Worm (Caenorhabditis elegans): ENCODE measurements around the gene F58H1.8.

F58H1.8 gene

ce11 chrV:11976734-11977133 is 41.8 kb downstream of the F58H1.8 start:
- TF ChIP-seq unc-39 (tag; optimal IDR thresholded peaks at IDR 0.05) (no peak), bed-3 (GFP tag; optimal IDR thresholded peaks at IDR 0.05) (no peak), mep-1 (tag; optimal IDR thresholded peaks at IDR 0.05) (no peak), drap-1 (GFP tag; optimal IDR thresholded peaks at IDR 0.05) (no peak), unc-120 (tag; optimal IDR thresholded peaks at IDR 0.05; ENCODE audit: poor library complexity, severe bottlenecking) (no peak)

- TF ChIP-seq snpc-4 (tag; optimal IDR thresholded peaks at IDR 0.05) (no peak), nhr-28 (tag; optimal IDR thresholded peaks at IDR 0.05) (no peak), lin-32 (GFP tag; optimal IDR thresholded peaks at IDR 0.05) (no peak), lin-13 (tag; optimal IDR thresholded peaks at IDR 0.05) (no peak), tbx-8 (GFP tag; optimal IDR thresholded peaks at IDR 0.05) (no peak), ham-2 (GFP tag; optimal IDR thresholded peaks at IDR 0.05) (no peak), nhr-12 (tag; optimal IDR thresholded peaks at IDR 0.05) (no peak), mab-5 (tag; optimal IDR thresholded peaks at IDR 0.05) (no peak), pha-4 (tag; optimal IDR thresholded peaks at IDR 0.05) (no peak), ces-1 (GFP tag; optimal IDR thresholded peaks at IDR 0.05) (no peak), unc-39 (tag; optimal IDR thresholded peaks at IDR 0.05) (no peak), nhr-237 (tag; optimal IDR thresholded peaks at IDR 0.05) (no peak), M03D4.4 (tag; optimal IDR thresholded peaks at IDR 0.05) (no peak), sptf-1 (tag; optimal IDR thresholded peaks at IDR 0.05) (no peak), elt-3 (tag; optimal IDR thresholded peaks at IDR 0.05) (no peak), unc-62 (GFP tag; optimal IDR thresholded peaks at IDR 0.05) (no peak)
Observed at ce11 chrV:11978179-11978578, 43.2 kb downstream of the F58H1.8 start, which contains the start of gene mif-2. Gene mif-2, minus strand, starts transcription at chrV:11978459.

ce11 chrV:11979673-11980561 is 45.0 kb downstream of the F58H1.8 start, which contains the start of gene snr-4:
Gene snr-4, minus strand, starts transcription at chrV:11979723.
- TF ChIP-seq ham-2 (GFP tag; optimal IDR thresholded peaks at IDR 0.05) (peak; percentile 76), drap-1 (GFP tag; optimal IDR thresholded peaks at IDR 0.05) (peak; percentile 82), mls-2 (tag; optimal IDR thresholded peaks at IDR 0.05) (peak; percentile 41), flh-1 (GFP tag; optimal IDR thresholded peaks at IDR 0.05) (no peak), mab-5 (tag; optimal IDR thresholded peaks at IDR 0.05) (no peak), ceh-83 (GFP tag; optimal IDR thresholded peaks at IDR 0.05) (peak; percentile 66), mep-1 (tag; optimal IDR thresholded peaks at IDR 0.05) (peak; percentile 81), nhr-28 (tag; optimal IDR thresholded peaks at IDR 0.05) (no peak), elt-3 (tag; optimal IDR thresholded peaks at IDR 0.05) (no peak), pha-4 (tag; optimal IDR thresholded peaks at IDR 0.05) (peak; percentile 92), nhr-12 (tag; optimal IDR thresholded peaks at IDR 0.05) (peak; percentile 44), unc-62 (GFP tag; optimal IDR thresholded peaks at IDR 0.05) (peak; percentile 25), M03D4.4 (tag; optimal IDR thresholded peaks at IDR 0.05) (peak; percentile 53), sem-2 (GFP tag; optimal IDR thresholded peaks at IDR 0.05) (peak; percentile 51), ceh-39 (tag; optimal IDR thresholded peaks at IDR 0.05) (peak; percentile 92), nhr-76 (tag; optimal IDR thresholded peaks at IDR 0.05) (no peak), zip-8 (tag; optimal IDR thresholded peaks at IDR 0.05) (no peak), ztf-11 (tag; optimal IDR thresholded peaks at IDR 0.05) (peak; percentile 54), tbx-8 (GFP tag; optimal IDR thresholded peaks at IDR 0.05) (peak; percentile 64), nhr-237 (tag; optimal IDR thresholded peaks at IDR 0.05) (peak; percentile 49), hlh-1 (tag; optimal IDR thresholded peaks at IDR 0.05) (peak; percentile 35), ces-1 (GFP tag; optimal IDR thresholded peaks at IDR 0.05) (peak; percentile 65), bed-3 (GFP tag; optimal IDR thresholded peaks at IDR 0.05) (no peak), ceh-43 (GFP tag; optimal IDR thresholded peaks at IDR 0.05) (no peak), lsy-2 (tag; optimal IDR thresholded peaks at IDR 0.05) (peak; percentile 81), unc-120 (tag; optimal IDR thresholded peaks at IDR 0.05; ENCODE audit: poor library complexity, severe bottlenecking) (peak; percentile 71), lin-32 (GFP tag; optimal IDR thresholded peaks at IDR 0.05) (no peak), elt-1 (tag; optimal IDR thresholded peaks at IDR 0.05; ENCODE audit: borderline replicate concordance, insufficient read depth) (peak; percentile 31), sptf-1 (tag; optimal IDR thresholded peaks at IDR 0.05) (peak; percentile 72), cnd-1 (tag; optimal IDR thresholded peaks at IDR 0.05) (peak; percentile 57), unc-39 (tag; optimal IDR thresholded peaks at IDR 0.05) (no peak), lin-13 (tag; optimal IDR thresholded peaks at IDR 0.05) (peak; percentile 93)
